Worm (Caenorhabditis elegans) whole organism, midembryonic: ENCODE measurements around the gene F59A6.4.

ENCODE experiments used
- klf-2 ChIP-seq: fragments of 200-800 bp; sonication (Bioruptor generic); conservative IDR thresholded peaks from 2 replicates; pipeline ENCODE4 v1.3.6; 2022; ENCODE audit warnings: missing genetic modification reagents, missing genetic modification characterization, missing compliant biosample characterization
- ztf-23 ChIP-seq: fragments of 200-800 bp; sonication (Bioruptor generic); IDR thresholded peaks from 2 replicates; pipeline ENCODE4 v1.3.6; 2022; ENCODE audit warnings: missing genetic modification reagents, missing genetic modification characterization, missing compliant biosample characterization

DNA sequence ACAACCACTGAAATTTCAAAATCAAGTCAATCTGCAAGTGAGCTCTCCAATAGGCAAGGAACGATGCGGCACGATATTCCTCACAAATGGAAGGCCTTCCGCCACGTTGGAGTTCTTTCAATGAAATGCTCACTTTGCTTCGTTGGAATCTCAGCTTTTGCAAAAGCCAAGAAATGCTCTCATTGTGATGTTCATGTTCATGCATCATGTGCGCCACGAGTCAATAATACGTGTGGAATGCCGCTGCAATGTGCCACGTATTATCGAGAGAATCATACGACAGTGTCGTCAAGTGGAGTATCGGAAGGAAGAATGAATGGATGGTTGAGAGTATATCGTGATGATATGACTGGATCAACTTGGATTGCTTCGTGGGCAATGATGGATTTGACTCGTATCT is 3.0 kb upstream of the F59A6.4 start:
- TF ChIP-seq klf-2 (GFP tag; lab: Robert Waterston, UW) (no peak), ztf-23 (GFP tag; lab: Robert Waterston, UW) (no peak)
